Worm (Caenorhabditis elegans) whole organism, early embryonic: ENCODE data around the gene par-1.

Source experiments
- aly-1 ChIP-seq: sonication (generic microtip); optimal IDR thresholded peaks from 2 replicates; lab custom pipeline; 2016; ENCODE audit warnings: missing genetic modification characterization, missing compliant biosample characterization
- ama-1 ChIP-seq: fragments of 150-350 bp; optimal IDR thresholded peaks from 2 replicates; lab custom pipeline; 2014
- ets-7 ChIP-seq: sonication (generic microtip); optimal IDR thresholded peaks from 2 replicates; lab custom pipeline; 2016; ENCODE audit warnings: missing genotype, missing genetic modification characterization, missing compliant biosample characterization
- hmbx-1 ChIP-seq: sonication (generic microtip); optimal IDR thresholded peaks from 2 replicates; lab custom pipeline; 2016; ENCODE audit warnings: mild to moderate bottlenecking, missing genetic modification characterization, missing compliant biosample characterization
- sea-1 ChIP-seq: fragments of 200-800 bp; sonication (Bioruptor generic); conservative IDR thresholded peaks from 2 replicates; pipeline ENCODE4 v1.3.6; 2022; ENCODE audit warnings: missing genetic modification characterization, missing compliant biosample characterization
- tra-4 ChIP-seq: sonication (generic microtip); optimal IDR thresholded peaks from 2 replicates; lab custom pipeline; 2017; ENCODE audit warnings: missing genetic modification characterization, missing compliant biosample characterization

DNA sequence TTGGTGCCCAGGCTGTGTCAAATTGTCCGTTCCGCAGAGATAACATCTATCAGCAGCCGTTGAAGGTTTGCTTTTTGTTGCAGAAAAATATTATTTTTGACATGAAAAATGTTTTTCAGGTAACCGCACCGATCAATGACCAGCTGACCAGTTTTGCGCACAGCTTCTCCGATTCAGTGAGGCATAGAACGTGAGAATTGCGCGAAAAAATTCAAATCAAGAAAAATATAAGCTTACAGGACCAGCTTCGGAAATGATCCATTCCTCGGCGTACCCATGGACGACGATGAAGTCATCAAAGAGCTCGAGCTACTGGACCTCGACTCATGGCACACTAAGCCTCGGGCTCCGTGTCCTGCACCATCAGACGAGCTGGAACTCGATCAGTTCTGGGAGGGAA lies 49.3 kb upstream of the par-1 start:
- no peak for TF ChIP-seq hmbx-1
- TF ChIP-seq sea-1 (GFP tag; lab: Robert Waterston, UW): no peak
- no peak for TF ChIP-seq ama-1 (lab: Kevin White, UChicago)
- no peak for TF ChIP-seq ets-7 (tag; lab: Kevin White, UChicago)
- TF ChIP-seq aly-1 (tag; lab: Kevin White, UChicago): no peak
- no peak for TF ChIP-seq tra-4 (tag; lab: Kevin White, UChicago)
